Worm (Caenorhabditis elegans): Measurements from ENCODE around the gene bath-9.
A peak's percentile ranks its signal among the peaks of the same experiment; 100 is the strongest.

Gene bath-9

DNA sequence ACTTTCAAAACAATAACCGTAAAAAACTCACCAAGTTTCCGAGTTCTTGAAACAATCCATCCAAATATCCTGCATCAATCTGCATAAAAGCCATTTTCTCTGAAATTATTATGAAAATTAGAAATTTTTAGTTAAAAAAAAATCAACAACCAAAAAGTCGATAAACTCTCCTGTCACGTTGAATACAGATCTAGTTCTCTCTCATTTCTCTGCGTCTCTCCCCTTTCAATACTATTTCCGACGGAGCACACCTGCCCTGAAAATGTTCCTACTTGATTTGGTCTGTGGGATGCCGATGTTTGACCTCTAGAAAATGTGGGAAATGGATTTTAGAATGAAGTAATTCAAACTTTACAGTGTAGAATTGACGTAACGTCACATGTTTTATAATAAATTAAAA, 10.6 kb downstream of the bath-9 start, which contains the start of gene T06D4.6:
Gene T06D4.6, minus strand, starts transcription at position 101 of the 400 bp plus-strand sequence.
- no peak for TF ChIP-seq blmp-1 (tag; optimal IDR thresholded peaks at IDR 0.05)
- no peak for TF ChIP-seq fos-1 (tag; optimal IDR thresholded peaks at IDR 0.05)
- no peak for TF ChIP-seq hlh-4 (tag; optimal IDR thresholded peaks at IDR 0.05)
- no peak for TF ChIP-seq nhr-77 (tag; optimal IDR thresholded peaks at IDR 0.05)
- TF ChIP-seq rnt-1 (tag; optimal IDR thresholded peaks at IDR 0.05): no peak

ce11 chrII:3395484-3395883, 18.6 kb downstream of the bath-9 start, which contains the start of gene nep-20:
TSS of gene nep-20 (minus strand) at chrII:3395584.
- TF ChIP-seq hlh-17 (GFP tag; optimal IDR thresholded peaks at IDR 0.05; ENCODE audit: borderline replicate concordance): no peak
- TF ChIP-seq ztf-11 (tag; optimal IDR thresholded peaks at IDR 0.05): no peak
- TF ChIP-seq mdl-1 (tag; optimal IDR thresholded peaks at IDR 0.05): no peak
- no peak for TF ChIP-seq C34B4.2 (tag; optimal IDR thresholded peaks at IDR 0.05)
- TF ChIP-seq nhr-76 (tag; optimal IDR thresholded peaks at IDR 0.05): no peak
- no peak for TF ChIP-seq alr-1 (tag; optimal IDR thresholded peaks at IDR 0.05; ENCODE audit: borderline replicate concordance)
- no peak for TF ChIP-seq dpl-1 (GFP tag; optimal IDR thresholded peaks at IDR 0.05)

- TF ChIP-seq Y116A8C.19 (tag; optimal IDR thresholded peaks at IDR 0.05; ENCODE audit: borderline replicate concordance) (no peak), vab-15 (tag; optimal IDR thresholded peaks at IDR 0.05) (no peak), grh-1 (GFP tag; IDR thresholded peaks at IDR 0.05) (no peak), lin-15B (tag; optimal IDR thresholded peaks at IDR 0.05) (no peak), nhr-19 (GFP tag; conservative IDR thresholded peaks at IDR 0.05) (no peak), ztf-4 (tag; optimal IDR thresholded peaks at IDR 0.05) (no peak), blmp-1 (tag; optimal IDR thresholded peaks at IDR 0.05) (no peak), ama-1 (optimal IDR thresholded peaks at IDR 0.05) (no peak), fkh-10 (GFP tag; optimal IDR thresholded peaks at IDR 0.05) (no peak), egl-13 (tag; optimal IDR thresholded peaks at IDR 0.05) (no peak), skn-1 (tag; optimal IDR thresholded peaks at IDR 0.05) (no peak), rnt-1 (tag; optimal IDR thresholded peaks at IDR 0.05) (no peak)
Measured at ce11 chrII:3399212-3399611, 22.3 kb downstream of the bath-9 start, which contains the start of gene nep-9. TSS of gene nep-9 (minus strand) at chrII:3399312.

- TF ChIP-seq efl-1 (optimal IDR thresholded peaks at IDR 0.05) (no peak), efl-1 (GFP tag; optimal IDR thresholded peaks at IDR 0.05 in 1 of 2) (peak in 1 of 2 experiments; percentile 79), C34B4.2 (tag; optimal IDR thresholded peaks at IDR 0.05) (no peak)
Measured at ce11 chrII:3402854-3403253, 26.0 kb downstream of the bath-9 start, which contains the start of gene nep-10. TSS of gene nep-10 (minus strand) at chrII:3402954.

- no peak for TF ChIP-seq C34B4.2 (tag; optimal IDR thresholded peaks at IDR 0.05)
- no peak for TF ChIP-seq pqm-1 (tag; optimal IDR thresholded peaks at IDR 0.05)
- no peak for TF ChIP-seq ama-1 (optimal IDR thresholded peaks at IDR 0.05)
- TF ChIP-seq Y116A8C.19 (tag; optimal IDR thresholded peaks at IDR 0.05; ENCODE audit: borderline replicate concordance): no peak
- no peak for TF ChIP-seq sup-37 (GFP tag; optimal IDR thresholded peaks at IDR 0.05)
- no peak for TF ChIP-seq aly-2 (tag; optimal IDR thresholded peaks at IDR 0.05)
- TF ChIP-seq unc-62 (GFP tag; optimal IDR thresholded peaks at IDR 0.05): no peak
- TF ChIP-seq pag-3 (tag; optimal IDR thresholded peaks at IDR 0.05; ENCODE audit: borderline replicate concordance, insufficient read depth): no peak
- TF ChIP-seq egl-13 (tag; optimal IDR thresholded peaks at IDR 0.05): no peak
- no peak for TF ChIP-seq rnt-1 (tag; optimal IDR thresholded peaks at IDR 0.05)
- no peak for TF ChIP-seq lsy-2 (tag; optimal IDR thresholded peaks at IDR 0.05)
- TF ChIP-seq jun-1 (tag; optimal IDR thresholded peaks at IDR 0.05): no peak
- no peak for TF ChIP-seq ceh-88 (GFP tag; IDR thresholded peaks at IDR 0.05)
Measured at ce11 chrII:3403535-3403934, 26.6 kb downstream of the bath-9 start, which contains the start of gene nep-8. TSS of gene nep-8 (plus strand) at chrII:3403835.

DNA sequence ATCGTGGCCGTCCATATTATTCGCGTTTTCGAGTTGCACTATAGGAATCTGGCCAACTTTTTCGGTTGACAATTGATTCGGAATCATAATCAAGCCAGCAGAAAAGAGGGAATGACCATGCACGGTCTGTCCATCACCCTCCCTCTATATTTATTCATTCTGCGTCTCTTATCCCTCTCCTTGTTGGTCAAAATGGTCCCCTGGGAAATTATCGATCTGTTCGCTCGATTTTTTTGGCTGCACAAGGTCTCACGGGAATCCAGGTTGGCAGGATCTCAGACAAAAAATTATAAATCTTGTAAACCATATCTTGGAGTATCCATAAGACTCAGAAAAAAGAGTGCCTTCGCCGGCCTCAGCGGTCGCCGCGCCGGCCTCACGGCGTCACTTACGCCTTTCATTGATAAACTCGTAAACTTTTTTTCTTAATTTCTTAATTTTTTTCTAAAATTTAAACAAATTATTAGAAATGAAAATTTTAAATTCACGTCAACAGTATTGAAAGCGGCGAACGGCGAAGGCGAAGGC, 37.6 kb downstream of the bath-9 start, which contains the start of the genes F18A12.7 and F18A12.2:
Gene F18A12.7, minus strand, starts transcription at position 101 of the 528 bp plus-strand sequence.
Gene F18A12.2, plus strand, starts transcription at position 478 of the 528 bp plus-strand sequence.
- TF ChIP-seq ama-1 (optimal IDR thresholded peaks at IDR 0.05) (no peak), zip-4 (GFP tag; optimal IDR thresholded peaks at IDR 0.05) (no peak), unc-62 (GFP tag; optimal IDR thresholded peaks at IDR 0.05) (no peak), swsn-7 (tag; optimal IDR thresholded peaks at IDR 0.05) (no peak), xbp-1 (tag; optimal IDR thresholded peaks at IDR 0.05) (no peak), zag-1 (tag; optimal IDR thresholded peaks at IDR 0.05) (no peak), nhr-85 (tag) (no peak), efl-1 (optimal IDR thresholded peaks at IDR 0.05) (no peak), efl-1 (GFP tag; optimal IDR thresholded peaks at IDR 0.05 in 1 of 2) (no peak), Y116A8C.19 (tag; optimal IDR thresholded peaks at IDR 0.05; ENCODE audit: borderline replicate concordance) (no peak), fkh-4 (tag; optimal IDR thresholded peaks at IDR 0.05; ENCODE audit: borderline replicate concordance) (no peak), hlh-4 (tag; optimal IDR thresholded peaks at IDR 0.05) (no peak)

All from whole organism, L1 larva.